Worm (Caenorhabditis elegans): ENCODE results near the gene Y17G9B.2.

DNA sequence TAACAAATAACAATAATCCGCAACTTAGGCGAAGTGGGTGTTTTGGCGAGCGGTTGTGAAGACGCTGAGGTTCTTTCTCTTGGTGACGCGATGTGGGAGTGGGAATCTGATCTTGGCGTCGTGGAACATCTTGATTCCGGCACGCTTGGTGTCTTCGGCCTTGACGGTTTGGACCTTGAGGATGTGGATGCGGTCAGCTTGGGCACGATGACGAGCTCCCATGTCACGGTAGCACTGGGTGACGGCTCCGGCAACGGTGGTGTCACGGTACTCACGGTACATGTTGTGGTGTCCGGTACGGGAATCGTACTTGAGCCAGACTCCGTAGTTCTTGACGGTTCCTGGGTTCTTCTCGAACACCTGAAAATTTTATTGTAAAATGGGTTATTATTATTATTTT lies 14.8 kb upstream of the Y17G9B.2 start:
- TF ChIP-seq him-1 (tag; optimal IDR thresholded peaks at IDR 0.05) (no peak), dao-5 (tag; optimal IDR thresholded peaks at IDR 0.05) (no peak), W03F9.2 (tag; optimal IDR thresholded peaks at IDR 0.05) (no peak)
